Worm (Caenorhabditis elegans): ENCODE data around the gene lro-1.

- TF ChIP-seq ama-1 (optimal IDR thresholded peaks at IDR 0.05) (no peak), ttx-3 (tag; optimal IDR thresholded peaks at IDR 0.05) (no peak), tbx-2 (tag; optimal IDR thresholded peaks at IDR 0.05) (no peak), sdc-2 (tag; optimal IDR thresholded peaks at IDR 0.05) (no peak), hlh-30 (tag; optimal IDR thresholded peaks at IDR 0.05; ENCODE audit: insufficient read depth) (no peak), C38D4.7 (GFP tag; optimal IDR thresholded peaks at IDR 0.05) (no peak), che-1 (tag; optimal IDR thresholded peaks at IDR 0.05) (no peak), pqm-1 (tag; optimal IDR thresholded peaks at IDR 0.05) (no peak)
Measured at ce11 chrX:6247013-6247412, 24.9 kb upstream of the lro-1 start.
